Worm (Caenorhabditis elegans) whole organism, L3 larva: Measurements from ENCODE around the gene phat-4.

ENCODE experiments used
- ZK546.5 ChIP-seq: sonication (generic microtip); optimal IDR thresholded peaks from 2 replicates; lab custom pipeline; 2017; ENCODE audit warnings: missing biosample characterization, missing genetic modification characterization
- ama-1 ChIP-seq: fragments of 150-350 bp; optimal IDR thresholded peaks from 2 replicates; lab custom pipeline; 2018
- ceh-16 ChIP-seq: sonication (generic microtip); optimal IDR thresholded peaks from 2 replicates; lab custom pipeline; 2017; ENCODE audit warnings: missing biosample characterization, missing genetic modification characterization
- ceh-28 ChIP-seq: fragments of 150-350 bp; optimal IDR thresholded peaks from 2 replicates; lab custom pipeline; 2014; ENCODE audit warnings: missing biosample characterization, missing genetic modification reagents, missing genetic modification characterization
- daf-12 ChIP-seq: fragments of 150-350 bp; optimal IDR thresholded peaks from 2 replicates; lab custom pipeline; 2014; ENCODE audit warnings: missing biosample characterization, missing genetic modification reagents, missing genetic modification characterization
- elt-1 ChIP-seq: fragments of 150-350 bp; optimal IDR thresholded peaks from 2 replicates; lab custom pipeline; 2014; ENCODE audit warnings: missing biosample characterization, missing genetic modification characterization
- elt-2 ChIP-seq: sonication (generic microtip); optimal IDR thresholded peaks from 2 replicates; lab custom pipeline; 2016; ENCODE audit warnings: missing genetic modification reagents, mild to moderate bottlenecking, missing genetic modification characterization, missing compliant biosample characterization
- nhr-12 ChIP-seq: fragments of 150-350 bp; optimal IDR thresholded peaks from 2 replicates; lab custom pipeline; 2014; ENCODE audit warnings: missing biosample characterization, missing genetic modification characterization
- nhr-25 ChIP-seq: sonication (generic microtip); optimal IDR thresholded peaks from 2 replicates; lab custom pipeline; 2017; ENCODE audit warnings: missing biosample characterization, missing genetic modification characterization
- nhr-67 ChIP-seq: fragments of 150-350 bp; optimal IDR thresholded peaks from 2 replicates; lab custom pipeline; 2014; ENCODE audit warnings: missing biosample characterization, missing genetic modification characterization
- pqm-1 ChIP-seq: fragments of 150-350 bp; optimal IDR thresholded peaks from 2 replicates; lab custom pipeline; 2017; ENCODE audit warnings: missing biosample characterization, missing genetic modification characterization, inconsistent platforms
- snpc-4 ChIP-seq: fragments of 150-350 bp; optimal IDR thresholded peaks from 2 replicates; lab custom pipeline; 2014; ENCODE audit warnings: missing biosample characterization, missing genetic modification characterization
- unc-39 ChIP-seq: sonication (generic microtip); optimal IDR thresholded peaks from 4 replicates; lab custom pipeline; 2017; ENCODE audit warnings: missing biosample characterization, missing genetic modification characterization
- ztf-4 ChIP-seq: fragments of 150-350 bp; optimal IDR thresholded peaks from 2 replicates; lab custom pipeline; 2014; ENCODE audit warnings: missing biosample characterization, missing genetic modification characterization

DNA sequence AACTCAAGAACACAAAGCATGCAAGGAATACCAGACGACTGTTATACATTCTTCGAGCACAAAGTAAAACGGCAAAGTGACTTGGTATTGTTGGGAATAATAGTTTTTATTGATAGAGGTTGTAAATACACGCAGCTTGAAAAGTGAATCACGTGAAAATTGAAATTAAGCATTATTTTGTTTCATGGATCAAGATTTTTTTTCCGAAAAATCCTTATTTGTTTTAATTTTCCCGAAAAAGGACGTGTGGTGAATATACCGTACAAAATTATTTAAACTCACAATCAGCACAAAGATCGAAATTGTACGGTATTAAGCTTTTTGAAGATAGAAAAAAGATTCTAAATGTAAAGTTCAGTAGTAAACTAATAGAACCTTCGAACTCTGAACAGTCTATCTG lies 19.8 kb upstream of the phat-4 start, which contains the start of gene clc-18:
- TF ChIP-seq ama-1 (lab: Kevin White, UChicago) (no peak), elt-1 (tag; lab: Kevin White, UChicago) (no peak), ztf-4 (no peak), nhr-25 (no peak), daf-12 (tag; lab: Kevin White, UChicago) (no peak), unc-39 (tag; lab: Kevin White, UChicago) (no peak), nhr-12 (tag; lab: Kevin White, UChicago) (no peak), nhr-67 (tag; lab: Kevin White, UChicago) (no peak), pqm-1 (tag; lab: Kevin White, UChicago) (no peak), ZK546.5 (tag; lab: Kevin White, UChicago) (no peak), snpc-4 (tag; lab: Kevin White, UChicago) (no peak), elt-2 (tag; lab: Kevin White, UChicago) (no peak), ceh-28 (tag; lab: Kevin White, UChicago) (no peak), ceh-16 (tag; lab: Kevin White, UChicago) (no peak)
